Fruit fly (Drosophila melanogaster) whole organism, wandering third instar larva: Measurements from ENCODE around the gene Eig71Ea.

Experiments used
- CrebA ChIP-seq: fragments of 200-800 bp; sonication (Bioruptor generic); optimal IDR thresholded peaks from 2 replicates; lab custom pipeline; 2016; ENCODE audit warnings: missing biosample characterization, mild to moderate bottlenecking, missing genetic modification characterization, borderline replicate concordance
- Jra ChIP-seq: sonication (Bioruptor generic); optimal IDR thresholded peaks from 2 replicates; lab custom pipeline; 2016; ENCODE audit warnings: missing biosample characterization, missing genetic modification characterization
- Mio ChIP-seq: sonication (Bioruptor generic); optimal IDR thresholded peaks from 2 replicates; lab custom pipeline; 2016; ENCODE audit warnings: missing biosample characterization, missing genetic modification characterization
- Myc ChIP-seq: fragments of >200 bp; optimal IDR thresholded peaks from 2 replicates; lab custom pipeline; 2017
- OdsH ChIP-seq: fragments of 200-800 bp; sonication (Bioruptor generic); optimal IDR thresholded peaks from 2 replicates; lab custom pipeline; 2016; ENCODE audit warnings: missing biosample characterization, mild to moderate bottlenecking, missing genetic modification characterization
- fru ChIP-seq: fragments of 200-800 bp; sonication (Bioruptor generic); optimal IDR thresholded peaks from 3 replicates; lab custom pipeline; 2016; ENCODE audit warnings: missing biosample characterization, mild to moderate bottlenecking, missing genetic modification characterization
- h ChIP-seq: fragments of 200-800 bp; sonication (Bioruptor generic); optimal IDR thresholded peaks from 3 replicates; lab custom pipeline; 2016; ENCODE audit warnings: missing biosample characterization, mild to moderate bottlenecking, missing genetic modification characterization
- jim ChIP-seq: fragments of 175-275, 200-325 bp; sonication (Bioruptor generic); optimal IDR thresholded peaks from 2 replicates; lab custom pipeline; 2016; ENCODE audit warnings: missing biosample characterization, mild to moderate bottlenecking, missing genetic modification characterization
- lola ChIP-seq: fragments of >200 bp; optimal IDR thresholded peaks from 2 replicates; lab custom pipeline; 2017; ENCODE audit warnings: missing biosample characterization, missing genetic modification characterization
- psq ChIP-seq: fragments of 200-800 bp; sonication (Bioruptor generic); optimal IDR thresholded peaks from 3 replicates; lab custom pipeline; 2017; ENCODE audit warnings: missing biosample characterization, mild to moderate bottlenecking, missing genetic modification characterization, moderate library complexity
- sage ChIP-seq: fragments of 200-800 bp; sonication (Bioruptor generic); optimal IDR thresholded peaks from 2 replicates; lab custom pipeline; 2016; ENCODE audit warnings: missing biosample characterization, mild to moderate bottlenecking, missing genetic modification characterization
- usp ChIP-seq: fragments of >200 bp; optimal IDR thresholded peaks from 2 replicates; lab custom pipeline; 2017; ENCODE audit warnings: missing biosample characterization, missing genetic modification characterization

dm6 chr3L:15616900-15617299 lies 32.6 kb downstream of the Eig71Ea start:
- no peak for TF ChIP-seq sage (GFP tag; lab: Kevin White, UChicago)
- no peak for TF ChIP-seq psq (GFP tag; lab: Kevin White, UChicago)
- TF ChIP-seq OdsH (GFP tag; lab: Kevin White, UChicago), result no peak
- TF ChIP-seq h (GFP tag; lab: Kevin White, UChicago), result no peak
- TF ChIP-seq lola (GFP tag; lab: Kevin White, UChicago), result no peak
- no peak for TF ChIP-seq Myc
- TF ChIP-seq Jra (GFP tag; lab: Kevin White, UChicago), result no peak
- TF ChIP-seq Mio (GFP tag; lab: Kevin White, UChicago), result no peak
- no peak for TF ChIP-seq fru (GFP tag; lab: Kevin White, UChicago)
- TF ChIP-seq usp (GFP tag; lab: Kevin White, UChicago), result no peak
- TF ChIP-seq jim (GFP tag; lab: Kevin White, UChicago), result no peak
- TF ChIP-seq CrebA, result no peak
